Fruit fly (Drosophila melanogaster): Measurements from ENCODE around the gene CG15468.

CG15468 gene

DNA sequence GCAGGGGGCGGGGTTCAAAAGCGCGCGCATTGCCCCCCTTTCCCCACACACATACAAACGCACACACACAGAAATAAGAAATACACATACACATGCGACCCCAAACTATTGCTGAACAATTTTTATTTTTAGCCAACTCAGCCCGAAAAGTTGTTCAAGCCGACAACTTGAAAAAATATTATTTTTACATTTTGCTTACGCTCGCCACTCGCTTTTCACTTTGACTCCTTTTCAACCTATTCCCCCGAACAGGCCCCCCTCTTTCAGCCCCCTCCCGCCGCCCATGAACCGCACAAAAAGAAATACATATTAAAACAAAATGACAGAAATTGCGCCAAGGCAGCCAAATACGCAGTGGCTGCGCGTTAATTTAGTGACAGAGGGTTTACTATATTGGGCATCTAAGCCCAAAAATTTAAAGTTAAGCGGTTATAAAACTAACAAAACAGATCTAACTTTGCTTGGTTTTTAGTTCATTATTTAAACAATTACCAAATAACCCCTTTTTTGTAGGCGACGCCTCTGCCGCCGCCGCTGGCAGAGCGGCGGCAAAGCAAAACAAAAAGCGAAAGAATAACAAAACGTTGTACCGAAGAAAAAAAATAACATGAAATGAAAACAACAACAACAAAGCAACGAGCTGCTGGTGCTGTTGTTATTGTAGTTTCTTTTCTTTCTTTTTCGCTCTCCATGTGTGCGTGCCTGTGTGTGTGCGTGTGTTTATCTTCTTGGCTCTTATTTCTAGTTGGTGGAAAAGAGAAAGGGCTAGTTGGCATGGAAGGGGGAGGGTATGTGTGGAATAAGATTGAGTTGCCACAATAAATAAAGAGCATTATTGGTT lies 50.8 kb downstream of the CG15468 start (continued):
- peak; percentile 99 for TF ChIP-seq gcm2 (GFP tag; optimal IDR thresholded peaks at IDR 0.05)
- peak; percentile 100 for TF ChIP-seq CG18619 (GFP tag; optimal IDR thresholded peaks at IDR 0.05)
- peak; percentile 100 for TF ChIP-seq CG18599 (GFP tag; optimal IDR thresholded peaks at IDR 0.05)
- TF ChIP-seq Mes4 (GFP tag; optimal IDR thresholded peaks at IDR 0.05): peak; percentile 99
- peak; percentile 100 for TF ChIP-seq Oli (tag; optimal IDR thresholded peaks at IDR 0.05)
- peak; percentile 99 for TF ChIP-seq da (GFP tag; optimal IDR thresholded peaks at IDR 0.05)
- peak; percentile 73 to 97 for TF ChIP-seq insv (GFP tag; optimal IDR thresholded peaks at IDR 0.05)
- TF ChIP-seq CG6791 (GFP tag; IDR thresholded peaks at IDR 0.05; ENCODE audit: partially characterized antibody): no peak
- TF ChIP-seq CG30431 (GFP tag; optimal IDR thresholded peaks at IDR 0.05): peak; percentile 100
- TF ChIP-seq CG12236 (GFP tag; optimal IDR thresholded peaks at IDR 0.05): peak; percentile 99
- TF ChIP-seq slp2 (GFP tag; optimal IDR thresholded peaks at IDR 0.05): peak; percentile 100
- TF ChIP-seq CG10431 (GFP tag; optimal IDR thresholded peaks at IDR 0.05): peak; percentile 99
- TF ChIP-seq CG2889 (GFP tag; IDR thresholded peaks at IDR 0.05): peak; percentile 99
- peak; percentile 79 for TF ChIP-seq Sry-β (GFP tag; optimal IDR thresholded peaks at IDR 0.05)
- TF ChIP-seq al (GFP tag; IDR thresholded peaks at IDR 0.05): peak; percentile 100
- TF ChIP-seq CG32532 (GFP tag; IDR thresholded peaks at IDR 0.05): peak; percentile 100
- peak; percentile 100 for TF ChIP-seq CG11085 (GFP tag; IDR thresholded peaks at IDR 0.05)
- TF ChIP-seq dati (GFP tag; IDR thresholded peaks at IDR 0.05): peak; percentile 99
- peak; percentile 95 for TF ChIP-seq Bdp1 (GFP tag; optimal IDR thresholded peaks at IDR 0.05)
- TF ChIP-seq ewg (GFP tag; optimal IDR thresholded peaks at IDR 0.05): peak; percentile 99
- peak; percentile 99 for TF ChIP-seq sima (GFP tag; optimal IDR thresholded peaks at IDR 0.05)

Data from whole organism, embryonic.